Worm (Caenorhabditis elegans) whole organism, young adult: ENCODE data around the gene pdzd-8.

ENCODE experiments used
- B0035.1 ChIP-seq: sonication (generic microtip); optimal IDR thresholded peaks from 2 replicates; lab custom pipeline; 2016; ENCODE audit warnings: missing genetic modification characterization, mild to moderate bottlenecking, missing compliant biosample characterization, missing genotype, missing genetic modification reagents
- C06A6.2 ChIP-seq: fragments of 200-800 bp; sonication (Bioruptor generic); conservative IDR thresholded peaks from 2 replicates; pipeline ENCODE4 v1.3.6; 2022; ENCODE audit warnings: missing genetic modification characterization, missing compliant biosample characterization
- D2030.7 ChIP-seq: fragments of 200-800 bp; sonication (Bioruptor generic); IDR thresholded peaks from 2 replicates; pipeline ENCODE4 v1.3.6; 2022; ENCODE audit warnings: missing genetic modification reagents, missing genetic modification characterization, missing compliant biosample characterization
- F10E7.11 ChIP-seq: sonication (generic microtip); optimal IDR thresholded peaks from 2 replicates; lab custom pipeline; 2017; ENCODE audit warnings: mild to moderate bottlenecking, missing genetic modification characterization, moderate library complexity, missing compliant biosample characterization
- F23B12.7 ChIP-seq: sonication (generic microtip); optimal IDR thresholded peaks from 2 replicates; lab custom pipeline; 2017; ENCODE audit warnings: missing genetic modification characterization, mild to moderate bottlenecking, missing compliant biosample characterization, antibody characterized with exemption, moderate library complexity; ENCODE audit not compliant: insufficient read depth
- F49E8.2 ChIP-seq: sonication (generic microtip); optimal IDR thresholded peaks from 3 replicates; lab custom pipeline; 2017; ENCODE audit warnings: missing genetic modification characterization, mild to moderate bottlenecking, missing compliant biosample characterization, antibody characterized with exemption, moderate library complexity; ENCODE audit not compliant: insufficient read depth
- F57A8.1 ChIP-seq: fragments of 200-800 bp; sonication (Bioruptor generic); optimal IDR thresholded peaks from 2 replicates; lab custom pipeline; 2018; ENCODE audit warnings: mild to moderate bottlenecking, missing genetic modification characterization, moderate library complexity, missing compliant biosample characterization
- F57C9.4 ChIP-seq: sonication (generic microtip); optimal IDR thresholded peaks from 2 replicates; lab custom pipeline; 2017; ENCODE audit warnings: mild to moderate bottlenecking, missing genetic modification characterization, missing compliant biosample characterization
- K11D2.4 ChIP-seq: fragments of 200-800 bp; sonication (Bioruptor generic); IDR thresholded peaks from 2 replicates; pipeline ENCODE4 v1.3.6; 2022; ENCODE audit warnings: missing genetic modification reagents, missing genetic modification characterization, missing compliant biosample characterization
- K12H6.12 ChIP-seq: fragments of 200-800 bp; sonication (Bioruptor generic); optimal IDR thresholded peaks from 2 replicates; lab custom pipeline; 2018; ENCODE audit warnings: mild to moderate bottlenecking, missing genetic modification characterization, missing compliant biosample characterization
- Y67H2A.10 ChIP-seq: fragments of 200-800 bp; sonication (Bioruptor generic); conservative IDR thresholded peaks from 2 replicates; pipeline ENCODE4 v1.3.6; 2022; ENCODE audit warnings: missing genetic modification reagents, missing genetic modification characterization, missing compliant biosample characterization
- Y79H2A.3 ChIP-seq: fragments of 200-800 bp; sonication (Bioruptor generic); conservative IDR thresholded peaks from 2 replicates; pipeline ENCODE4 v1.3.6; 2022; ENCODE audit warnings: missing genetic modification reagents, missing genetic modification characterization, missing compliant biosample characterization
- ZK185.1 ChIP-seq: sonication (generic microtip); optimal IDR thresholded peaks from 2 replicates; lab custom pipeline; 2016; ENCODE audit warnings: mild to moderate bottlenecking, missing genetic modification characterization, missing compliant biosample characterization; ENCODE audit not compliant: poor library complexity, severe bottlenecking
- akir-1 ChIP-seq: fragments of 200-800 bp; sonication (Bioruptor generic); optimal IDR thresholded peaks from 2 replicates; lab custom pipeline; 2018; ENCODE audit warnings: mild to moderate bottlenecking, missing genetic modification characterization, moderate library complexity, missing compliant biosample characterization
- ama-1 ChIP-seq, 3 experiments: fragments of 150-350 bp in 1 of 3; sonication (generic microtip) in 2 of 3; optimal IDR thresholded peaks; 2 replicates each; lab custom pipeline; 2014 to 2018; ENCODE audit warnings: missing biosample characterization in 2 of 3, missing genetic modification characterization in 2 of 3, missing genetic modification reagents in 2 of 3
- aptf-2 ChIP-seq: fragments of 200-800 bp; sonication (Bioruptor generic); conservative IDR thresholded peaks from 2 replicates; pipeline ENCODE4 v1.3.6; 2022; ENCODE audit warnings: missing genetic modification reagents, missing genetic modification characterization, missing compliant biosample characterization
- attf-6 ChIP-seq: fragments of 200-800 bp; sonication (Bioruptor generic); IDR thresholded peaks from 2 replicates; pipeline ENCODE4 v1.3.6; 2022; ENCODE audit warnings: missing genetic modification reagents, missing genetic modification characterization, missing compliant biosample characterization
- ceh-58 ChIP-seq: fragments of 200-800 bp; sonication (Bioruptor generic); IDR thresholded peaks from 2 replicates; pipeline ENCODE4 v1.3.6; 2022; ENCODE audit warnings: missing genetic modification characterization, missing compliant biosample characterization
- ceh-79 ChIP-seq: sonication (generic microtip); optimal IDR thresholded peaks from 2 replicates; lab custom pipeline; 2017; ENCODE audit warnings: mild to moderate bottlenecking, missing genetic modification characterization, missing compliant biosample characterization
- ceh-91 ChIP-seq: fragments of 200-800 bp; sonication (Bioruptor generic); IDR thresholded peaks from 2 replicates; pipeline ENCODE4 v1.3.6; 2022; ENCODE audit warnings: missing genetic modification reagents, missing genetic modification characterization, missing compliant biosample characterization
- dox-1 ChIP-seq: fragments of 200-800 bp; sonication (Bioruptor generic); IDR thresholded peaks from 2 replicates; pipeline ENCODE4 v1.3.6; 2022; ENCODE audit warnings: missing genetic modification reagents, missing genetic modification characterization, missing compliant biosample characterization
- egrh-3 ChIP-seq: fragments of 200-800 bp; sonication (Bioruptor generic); IDR thresholded peaks from 2 replicates; pipeline ENCODE4 v1.3.6; 2022; ENCODE audit warnings: missing genetic modification reagents, missing genetic modification characterization, missing compliant biosample characterization
- fkh-3 ChIP-seq: sonication (generic microtip); optimal IDR thresholded peaks from 2 replicates; lab custom pipeline; 2016; ENCODE audit warnings: mild to moderate bottlenecking, missing genetic modification characterization, missing compliant biosample characterization
- hmg-1.2 ChIP-seq: fragments of 200-800 bp; sonication (Bioruptor generic); IDR thresholded peaks from 2 replicates; pipeline ENCODE4 v1.3.6; 2022; ENCODE audit warnings: missing genetic modification reagents, missing genetic modification characterization, missing compliant biosample characterization
- let-526 ChIP-seq: fragments of 200-800 bp; sonication (Bioruptor generic); IDR thresholded peaks from 2 replicates; pipeline ENCODE4 v1.3.6; 2022; ENCODE audit warnings: missing genetic modification reagents, missing genetic modification characterization, missing compliant biosample characterization
- let-607 ChIP-seq, 2 experiments: fragments of 200-800 bp in 1 of 2; sonication (Bioruptor generic) in 1 of 2; sonication (generic microtip) in 1 of 2; optimal IDR thresholded peaks; 2 replicates each; lab custom pipeline; 2016 to 2018; ENCODE audit warnings: mild to moderate bottlenecking in 2 of 2, missing compliant biosample characterization in 2 of 2, missing genetic modification characterization in 2 of 2, moderate library complexity in 2 of 2, missing genotype in 1 of 2
- lin-40 ChIP-seq: sonication (generic microtip); optimal IDR thresholded peaks from 2 replicates; lab custom pipeline; 2016; ENCODE audit warnings: missing genetic modification characterization, mild to moderate bottlenecking, missing compliant biosample characterization, missing genotype, missing genetic modification reagents
- lir-1 ChIP-seq: fragments of 200-800 bp; sonication (Bioruptor generic); conservative IDR thresholded peaks from 2 replicates; pipeline ENCODE4 v1.3.6; 2022; ENCODE audit warnings: missing genetic modification reagents, missing genetic modification characterization, missing compliant biosample characterization
- lsy-27 ChIP-seq: sonication (generic microtip); optimal IDR thresholded peaks from 2 replicates; lab custom pipeline; 2017; ENCODE audit warnings: missing genetic modification characterization, mild to moderate bottlenecking, missing compliant biosample characterization, antibody characterized with exemption, missing genotype, borderline replicate concordance; ENCODE audit not compliant: insufficient read depth
- nfya-1 ChIP-seq: sonication (generic microtip); optimal IDR thresholded peaks from 2 replicates; lab custom pipeline; 2017; ENCODE audit warnings: antibody characterized with exemption, missing compliant biosample characterization, missing genetic modification characterization, borderline replicate concordance; ENCODE audit not compliant: insufficient read depth
- nfya-2 ChIP-seq: fragments of 200-800 bp; sonication (Bioruptor generic); IDR thresholded peaks from 2 replicates; pipeline ENCODE4 v1.3.6; 2022; ENCODE audit warnings: missing genetic modification reagents, missing genetic modification characterization, missing compliant biosample characterization
- nfyb-1 ChIP-seq: fragments of 200-800 bp; sonication (Bioruptor generic); IDR thresholded peaks from 2 replicates; pipeline ENCODE4 v1.3.6; 2022; ENCODE audit warnings: missing genetic modification reagents, missing genetic modification characterization, missing compliant biosample characterization
- pbrm-1 ChIP-seq: fragments of 200-800 bp; sonication (Bioruptor generic); IDR thresholded peaks from 2 replicates; pipeline ENCODE4 v1.3.6; 2022; ENCODE audit warnings: missing genetic modification reagents, missing genetic modification characterization, missing compliant biosample characterization
- rcor-1 ChIP-seq: fragments of 200-800 bp; sonication (Bioruptor generic); IDR thresholded peaks from 2 replicates; pipeline ENCODE4 v1.3.6; 2022; ENCODE audit warnings: missing genetic modification reagents, missing genetic modification characterization, missing compliant biosample characterization
- rec-8 ChIP-seq, 2 experiments: sonication (generic microtip); optimal IDR thresholded peaks; 2 replicates each; lab custom pipeline; 2016; ENCODE audit warnings: mild to moderate bottlenecking in 2 of 2, missing genetic modification characterization in 2 of 2, missing genetic modification reagents in 2 of 2, missing genotype in 2 of 2, missing biosample characterization in 1 of 2, missing compliant biosample characterization in 1 of 2, moderate library complexity in 1 of 2
- sea-2 ChIP-seq: fragments of 200-800 bp; sonication (Bioruptor generic); IDR thresholded peaks from 2 replicates; pipeline ENCODE4 v1.3.6; 2022; ENCODE audit warnings: missing genetic modification characterization, missing compliant biosample characterization
- snpc-1.3 ChIP-seq: sonication (generic microtip); optimal IDR thresholded peaks from 2 replicates; lab custom pipeline; 2017; ENCODE audit warnings: missing genetic modification characterization, mild to moderate bottlenecking, missing compliant biosample characterization, antibody characterized with exemption, moderate library complexity, missing genotype, missing genetic modification reagents; ENCODE audit not compliant: insufficient read depth
- somi-1 ChIP-seq: fragments of 200-800 bp; sonication (Bioruptor generic); optimal IDR thresholded peaks from 2 replicates; lab custom pipeline; 2018; ENCODE audit warnings: mild to moderate bottlenecking, missing genetic modification characterization, missing compliant biosample characterization
- unc-130 ChIP-seq: sonication (generic microtip); optimal IDR thresholded peaks from 2 replicates; lab custom pipeline; 2016; ENCODE audit warnings: missing genetic modification reagents, missing genetic modification characterization, missing compliant biosample characterization
- unc-62 ChIP-seq: fragments of 150-350 bp; optimal IDR thresholded peaks from 2 replicates; lab custom pipeline; 2014; ENCODE audit warnings: missing biosample characterization, missing genetic modification reagents, missing genetic modification characterization
- xnd-1 ChIP-seq: sonication (generic microtip); optimal IDR thresholded peaks from 2 replicates; lab custom pipeline; 2016; ENCODE audit warnings: missing genotype, missing genetic modification reagents, missing genetic modification characterization, missing compliant biosample characterization
- zfh-2 ChIP-seq: fragments of 200-800 bp; sonication (Bioruptor generic); conservative IDR thresholded peaks from 2 replicates; pipeline ENCODE4 v1.3.6; 2022; ENCODE audit warnings: missing genetic modification reagents, missing genetic modification characterization, missing compliant biosample characterization
- zim-3 ChIP-seq: sonication (generic microtip); optimal IDR thresholded peaks from 2 replicates; lab custom pipeline; 2017; ENCODE audit warnings: mild to moderate bottlenecking, missing genetic modification characterization, moderate library complexity, missing compliant biosample characterization
- ztf-25 ChIP-seq: fragments of 200-800 bp; sonication (Bioruptor generic); IDR thresholded peaks from 2 replicates; pipeline ENCODE4 v1.3.6; 2022; ENCODE audit warnings: missing genetic modification reagents, missing genetic modification characterization, missing compliant biosample characterization
- ztf-28 ChIP-seq: fragments of 200-800 bp; sonication (Bioruptor generic); IDR thresholded peaks from 2 replicates; pipeline ENCODE4 v1.3.6; 2022; ENCODE audit warnings: missing genetic modification reagents, missing genetic modification characterization, missing compliant biosample characterization

The pdzd-8 gene

ce11 chrIV:8973249-8973958, 1.9 kb upstream of the pdzd-8 start, which contains the start of gene C53B4.3 (continued):
- 0 out of 2 replicates have a peak, but pooled peaks have one; percentile 39 for TF ChIP-seq aptf-2 (GFP tag; lab: Robert Waterston, UW)
- no peak for TF ChIP-seq hmg-1.2
- TF ChIP-seq zim-3 (tag; lab: Kevin White, UChicago), result peak; percentile 22
- TF ChIP-seq F23B12.7 (tag; lab: Kevin White, UChicago), result peak; percentile 30
- peak; percentile 24; the same call in 1 of the 2 replicates for TF ChIP-seq ceh-91
- TF ChIP-seq pbrm-1 (GFP tag; lab: Robert Waterston, UW), result no peak
- 0 out of 2 replicates have a peak, but pooled peaks have one; percentile 13 for TF ChIP-seq rcor-1 (GFP tag; lab: Robert Waterston, UW)
- 0 out of 2 replicates have a peak, but pooled peaks have one; percentile 37 for TF ChIP-seq ztf-28
- TF ChIP-seq F49E8.2 (tag; lab: Kevin White, UChicago), result no peak
- no peak for TF ChIP-seq attf-6 (GFP tag; lab: Robert Waterston, UW)
- TF ChIP-seq Y79H2A.3, result no peak; the same call in 1 of the 2 replicates
- TF ChIP-seq akir-1 (GFP tag; lab: Kevin White, UChicago), result peak; percentile 36
- TF ChIP-seq nfya-1 (tag; lab: Kevin White, UChicago), result no peak
- TF ChIP-seq lir-1, result no peak; the same call in 1 of the 2 replicates
- no peak for TF ChIP-seq unc-62
- no peak for TF ChIP-seq nfyb-1
- TF ChIP-seq K11D2.4 (GFP tag; lab: Robert Waterston, UW), result peak; percentile 69
- peak; percentile 61 for TF ChIP-seq D2030.7 (GFP tag; lab: Robert Waterston, UW)
- TF ChIP-seq let-526 (GFP tag; lab: Robert Waterston, UW), result no peak
- no peak for TF ChIP-seq zfh-2 (GFP tag; lab: Robert Waterston, UW)
- peak; percentile 13 for TF ChIP-seq B0035.1
- no peak for TF ChIP-seq somi-1
- peak; percentile 31 for TF ChIP-seq snpc-1.3 (tag; lab: Kevin White, UChicago)
- TF ChIP-seq ZK185.1, result peak; percentile 87
- peak in 1 of 2 experiments; percentile 55 for TF ChIP-seq let-607 (tag; optimal IDR thresholded peaks at IDR 0.05; lab: Kevin White, UChicago)
- no peak for TF ChIP-seq C06A6.2 (GFP tag; lab: Robert Waterston, UW)
- peak; percentile 8 for TF ChIP-seq xnd-1 (tag; lab: Kevin White, UChicago)
- TF ChIP-seq unc-130 (GFP tag; lab: Kevin White, UChicago), result peak; percentile 49
- TF ChIP-seq rec-8 (tag; optimal IDR thresholded peaks at IDR 0.05; lab: Kevin White, UChicago), result peak in 1 of 2 experiments; percentile 57
- TF ChIP-seq Y67H2A.10, result no peak
- TF ChIP-seq dox-1, result peak; percentile 55; the same call in 1 of the 2 replicates
- no peak for TF ChIP-seq ceh-58
- no peak for TF ChIP-seq ztf-25
- no peak for TF ChIP-seq F57A8.1 (GFP tag; lab: Kevin White, UChicago)
- peak; percentile 40 for TF ChIP-seq K12H6.12 (tag; lab: Kevin White, UChicago)
- no peak for TF ChIP-seq nfya-2 (GFP tag; lab: Robert Waterston, UW)
- TF ChIP-seq fkh-3, result no peak
- no peak for TF ChIP-seq lsy-27 (tag; lab: Kevin White, UChicago)
- TF ChIP-seq lin-40 (tag; lab: Kevin White, UChicago), result peak; percentile 72
- TF ChIP-seq F10E7.11 (tag; lab: Kevin White, UChicago), result no peak
- TF ChIP-seq F57C9.4, result no peak
- TF ChIP-seq egrh-3 (GFP tag; lab: Robert Waterston, UW), result no peak
- TF ChIP-seq sea-2, result no peak
- no peak for TF ChIP-seq ama-1 (optimal IDR thresholded peaks at IDR 0.05; lab: Kevin White, UChicago)
- no peak for TF ChIP-seq ama-1 (GFP tag; optimal IDR thresholded peaks at IDR 0.05; lab: Kevin White, UChicago)
- no peak for TF ChIP-seq ceh-79 (tag; lab: Kevin White, UChicago)
